Worm (Caenorhabditis elegans) whole organism, L3 larva: ENCODE measurements around the gene tag-321.
A peak's percentile ranks its signal among the peaks of the same experiment; 100 is the strongest.

Experiments
- R02D3.7 ChIP-seq: fragments of 150-350 bp; optimal IDR thresholded peaks from 2 replicates; lab custom pipeline; 2014; ENCODE audit warnings: missing biosample characterization, missing genetic modification characterization
- ZK546.5 ChIP-seq: sonication (generic microtip); optimal IDR thresholded peaks from 2 replicates; lab custom pipeline; 2017; ENCODE audit warnings: missing biosample characterization, missing genetic modification characterization
- ama-1 ChIP-seq: fragments of 150-350 bp; optimal IDR thresholded peaks from 2 replicates; lab custom pipeline; 2018
- ceh-28 ChIP-seq: fragments of 150-350 bp; optimal IDR thresholded peaks from 2 replicates; lab custom pipeline; 2014; ENCODE audit warnings: missing biosample characterization, missing genetic modification reagents, missing genetic modification characterization
- ceh-9 ChIP-seq: sonication (generic microtip); optimal IDR thresholded peaks from 2 replicates; lab custom pipeline; 2018; ENCODE audit warnings: missing biosample characterization, missing genetic modification characterization
- daf-12 ChIP-seq: fragments of 150-350 bp; optimal IDR thresholded peaks from 2 replicates; lab custom pipeline; 2014; ENCODE audit warnings: missing biosample characterization, missing genetic modification reagents, missing genetic modification characterization
- egl-27 ChIP-seq: sonication (generic microtip); optimal IDR thresholded peaks from 4 replicates; lab custom pipeline; 2017; ENCODE audit warnings: missing biosample characterization, missing genetic modification reagents, missing genetic modification characterization
- egl-5 ChIP-seq: fragments of 150-350 bp; optimal IDR thresholded peaks from 2 replicates; lab custom pipeline; 2017; ENCODE audit warnings: missing biosample characterization, missing genetic modification reagents, missing genetic modification characterization, inconsistent platforms
- elt-1 ChIP-seq: fragments of 150-350 bp; optimal IDR thresholded peaks from 2 replicates; lab custom pipeline; 2014; ENCODE audit warnings: missing biosample characterization, missing genetic modification characterization
- elt-2 ChIP-seq: sonication (generic microtip); optimal IDR thresholded peaks from 2 replicates; lab custom pipeline; 2016; ENCODE audit warnings: missing genetic modification reagents, mild to moderate bottlenecking, missing genetic modification characterization, missing compliant biosample characterization
- elt-3 ChIP-seq, 3 experiments: fragments of 150-350 bp in 1 of 3; sonication (generic microtip) in 2 of 3; optimal IDR thresholded peaks; 2 replicates in 2 of 3; 4 replicates in 1 of 3; lab custom pipeline; 2014 to 2017; ENCODE audit warnings: missing biosample characterization in 3 of 3, missing genetic modification characterization in 3 of 3
- eor-1 ChIP-seq, 2 experiments: fragments of 150-350 bp; optimal IDR thresholded peaks; 2 replicates each; lab custom pipeline; 2014 to 2018; ENCODE audit warnings: missing biosample characterization in 2 of 2, missing genetic modification characterization in 2 of 2
- fkh-10 ChIP-seq: sonication (generic microtip); optimal IDR thresholded peaks from 2 replicates; lab custom pipeline; 2017; ENCODE audit warnings: missing biosample characterization, missing genetic modification reagents, missing genetic modification characterization
- fkh-2 ChIP-seq: fragments of 150-350 bp; optimal IDR thresholded peaks from 2 replicates; lab custom pipeline; 2014; ENCODE audit warnings: missing biosample characterization, missing genetic modification reagents, missing genetic modification characterization
- fos-1 ChIP-seq: fragments of 150-350 bp; optimal IDR thresholded peaks from 2 replicates; lab custom pipeline; 2014; ENCODE audit warnings: missing biosample characterization, missing genetic modification characterization
- jun-1 ChIP-seq: fragments of 150-350 bp; optimal IDR thresholded peaks from 2 replicates; lab custom pipeline; 2014; ENCODE audit warnings: missing biosample characterization, missing genetic modification reagents, missing genetic modification characterization
- lin-39 ChIP-seq: fragments of 150-350 bp; optimal IDR thresholded peaks from 2 replicates; lab custom pipeline; 2018; ENCODE audit warnings: missing biosample characterization, missing genetic modification reagents, missing genetic modification characterization
- lsy-12 ChIP-seq: sonication (generic microtip); optimal IDR thresholded peaks from 2 replicates; lab custom pipeline; 2016; ENCODE audit warnings: mild to moderate bottlenecking, missing genetic modification characterization, missing compliant biosample characterization
- mdl-1 ChIP-seq: fragments of 150-350 bp; optimal IDR thresholded peaks from 2 replicates; lab custom pipeline; 2014; ENCODE audit warnings: missing biosample characterization, missing genetic modification characterization
- nfya-1 ChIP-seq: sonication (generic microtip); optimal IDR thresholded peaks from 2 replicates; lab custom pipeline; 2017; ENCODE audit warnings: missing genetic modification characterization, mild to moderate bottlenecking, missing compliant biosample characterization, antibody characterized with exemption, moderate library complexity; ENCODE audit not compliant: insufficient read depth
- nhr-11 ChIP-seq: fragments of 150-350 bp; optimal IDR thresholded peaks from 2 replicates; lab custom pipeline; 2014; ENCODE audit warnings: missing biosample characterization, missing genetic modification characterization
- nhr-12 ChIP-seq: fragments of 150-350 bp; optimal IDR thresholded peaks from 2 replicates; lab custom pipeline; 2014; ENCODE audit warnings: missing biosample characterization, missing genetic modification characterization
- nhr-23 ChIP-seq: fragments of 150-350 bp; optimal IDR thresholded peaks from 2 replicates; lab custom pipeline; 2014; ENCODE audit warnings: missing biosample characterization, missing genetic modification reagents, missing genetic modification characterization
- nhr-28 ChIP-seq: fragments of 150-350 bp; optimal IDR thresholded peaks from 2 replicates; lab custom pipeline; 2014; ENCODE audit warnings: missing biosample characterization, missing genetic modification characterization
- nhr-43 ChIP-seq: sonication (generic microtip); optimal IDR thresholded peaks from 2 replicates; lab custom pipeline; 2016; ENCODE audit warnings: mild to moderate bottlenecking, missing genetic modification characterization, missing compliant biosample characterization; ENCODE audit not compliant: poor library complexity, severe bottlenecking
- nhr-67 ChIP-seq: fragments of 150-350 bp; optimal IDR thresholded peaks from 2 replicates; lab custom pipeline; 2014; ENCODE audit warnings: missing biosample characterization, missing genetic modification characterization
- nhr-76 ChIP-seq: fragments of 150-350 bp; sonication (generic microtip); optimal IDR thresholded peaks from 5 replicates; lab custom pipeline; 2014; ENCODE audit warnings: missing biosample characterization, missing genetic modification characterization
- pha-4 ChIP-seq: fragments of 150-350 bp; optimal IDR thresholded peaks from 2 replicates; lab custom pipeline; 2014; ENCODE audit warnings: missing biosample characterization, missing genetic modification reagents, missing genetic modification characterization
- pqm-1 ChIP-seq: fragments of 150-350 bp; optimal IDR thresholded peaks from 2 replicates; lab custom pipeline; 2017; ENCODE audit warnings: missing biosample characterization, missing genetic modification characterization, inconsistent platforms
- sea-2 ChIP-seq: fragments of 150-350 bp; sonication (generic microtip); optimal IDR thresholded peaks from 4 replicates; lab custom pipeline; 2014; ENCODE audit warnings: missing biosample characterization, missing genetic modification reagents, missing genetic modification characterization
- skn-1 ChIP-seq: fragments of 150-350 bp; optimal IDR thresholded peaks from 2 replicates; lab custom pipeline; 2014; ENCODE audit warnings: missing biosample characterization, missing genetic modification characterization
- snpc-4 ChIP-seq: fragments of 150-350 bp; optimal IDR thresholded peaks from 2 replicates; lab custom pipeline; 2014; ENCODE audit warnings: missing biosample characterization, missing genetic modification characterization
- tbx-2 ChIP-seq: sonication (generic microtip); optimal IDR thresholded peaks from 2 replicates; lab custom pipeline; 2016; ENCODE audit warnings: mild to moderate bottlenecking, missing genetic modification characterization, missing compliant biosample characterization
- unc-39 ChIP-seq: sonication (generic microtip); optimal IDR thresholded peaks from 4 replicates; lab custom pipeline; 2017; ENCODE audit warnings: missing biosample characterization, missing genetic modification characterization
- unc-62 ChIP-seq: fragments of 150-350 bp; sonication (generic microtip); optimal IDR thresholded peaks from 4 replicates; lab custom pipeline; 2014; ENCODE audit warnings: missing biosample characterization, missing genetic modification reagents, missing genetic modification characterization
- zag-1 ChIP-seq: fragments of 150-350 bp; optimal IDR thresholded peaks from 2 replicates; lab custom pipeline; 2014; ENCODE audit warnings: missing biosample characterization, missing genetic modification characterization
- ztf-11 ChIP-seq: fragments of 150-350 bp; optimal IDR thresholded peaks from 2 replicates; lab custom pipeline; 2014; ENCODE audit warnings: missing biosample characterization, missing genetic modification characterization
- ztf-4 ChIP-seq: fragments of 150-350 bp; optimal IDR thresholded peaks from 2 replicates; lab custom pipeline; 2014; ENCODE audit warnings: missing biosample characterization, missing genetic modification characterization

Gene tag-321

DNA sequence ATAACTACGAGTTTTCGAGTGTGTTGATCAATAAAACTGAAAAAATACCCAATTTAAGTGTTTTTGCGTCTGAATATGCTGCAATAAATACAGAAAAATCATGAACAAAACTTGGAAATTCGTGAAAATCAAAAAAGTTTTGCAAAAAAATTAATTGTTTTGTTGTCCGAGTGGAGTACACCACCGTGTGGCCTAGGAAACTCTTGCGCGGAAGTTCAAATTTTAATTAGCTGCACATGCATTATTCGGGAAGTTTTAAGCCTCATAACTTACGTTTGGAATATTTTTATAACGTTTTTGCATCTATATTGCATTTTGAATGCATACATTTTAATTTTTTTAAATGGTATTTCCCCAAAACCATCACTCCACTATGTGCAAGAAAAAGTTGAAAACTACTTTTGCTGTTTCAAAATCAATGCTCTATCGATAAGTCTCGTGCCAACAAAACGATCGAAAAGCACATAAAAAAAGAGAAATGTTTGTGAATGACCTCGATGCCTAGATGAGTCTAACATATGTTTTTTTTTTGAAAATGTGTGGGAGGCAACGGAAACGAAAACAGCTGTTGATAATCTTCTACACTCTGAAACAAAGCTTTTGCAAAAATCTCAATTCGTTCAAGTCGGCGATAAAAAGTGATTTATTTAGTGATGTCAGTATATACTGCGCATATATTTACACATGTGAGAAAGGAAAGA, 32.9 kb upstream of the tag-321 start:
- TF ChIP-seq ama-1 (lab: Kevin White, UChicago): no peak
- no peak for TF ChIP-seq pqm-1 (tag; lab: Kevin White, UChicago)
- no peak for TF ChIP-seq unc-62 (GFP tag; lab: Kevin White, UChicago)
- no peak for TF ChIP-seq elt-2 (tag; lab: Kevin White, UChicago)
- no peak for TF ChIP-seq zag-1 (tag; lab: Kevin White, UChicago)
- TF ChIP-seq ZK546.5 (tag; lab: Kevin White, UChicago): no peak
- TF ChIP-seq egl-5 (tag; lab: Kevin White, UChicago): peak; percentile 80
- TF ChIP-seq pha-4 (tag; lab: Kevin White, UChicago): peak; percentile 4
- TF ChIP-seq fkh-10 (GFP tag; lab: Kevin White, UChicago): no peak
- no peak for TF ChIP-seq sea-2 (GFP tag; lab: Kevin White, UChicago)
- TF ChIP-seq skn-1 (tag; lab: Kevin White, UChicago): no peak
- TF ChIP-seq lsy-12 (tag; lab: Kevin White, UChicago): no peak
- peak; percentile 38 for TF ChIP-seq nhr-43 (tag; lab: Kevin White, UChicago)
- no peak for TF ChIP-seq R02D3.7 (tag; lab: Kevin White, UChicago)
- TF ChIP-seq nhr-11: no peak
- TF ChIP-seq fkh-2 (tag; lab: Kevin White, UChicago): no peak
- TF ChIP-seq nhr-67: no peak
- no peak for TF ChIP-seq mdl-1 (tag; lab: Kevin White, UChicago)
- no peak for TF ChIP-seq egl-27
- TF ChIP-seq daf-12 (tag; lab: Kevin White, UChicago): no peak
- no peak for TF ChIP-seq elt-1 (tag; lab: Kevin White, UChicago)
- TF ChIP-seq nfya-1: peak; percentile 11

DNA sequence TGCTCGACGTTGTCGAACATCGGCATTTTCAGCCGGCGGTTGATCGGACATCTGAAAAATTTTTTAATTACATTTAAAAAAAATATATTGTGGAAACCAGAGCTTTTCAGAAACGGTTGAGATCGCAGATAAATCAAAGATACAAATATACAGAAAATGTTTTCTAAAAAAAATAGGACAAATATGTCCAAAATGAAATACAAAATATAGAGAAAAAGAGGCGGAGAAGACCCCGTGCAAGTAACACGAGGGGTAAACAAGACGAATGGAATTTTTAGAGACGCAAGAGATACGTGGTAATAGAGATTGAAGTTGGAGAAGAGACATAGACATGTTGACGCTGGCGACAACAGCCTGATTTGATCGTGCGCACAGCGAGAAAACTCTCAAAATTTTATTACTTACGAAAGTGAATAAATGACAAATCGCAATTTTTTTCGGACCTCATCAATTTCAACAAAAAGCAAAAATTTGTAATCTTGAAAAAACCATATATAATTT, 32.1 kb upstream of the tag-321 start, which contains the start of gene cdgs-1:
Gene cdgs-1 (minus strand): TSS at position 51 of the 501 bp plus-strand sequence.
- TF ChIP-seq mdl-1 (tag; lab: Kevin White, UChicago) (peak; percentile 26), snpc-4 (tag; lab: Kevin White, UChicago) (peak; percentile 49), fkh-2 (tag; lab: Kevin White, UChicago) (peak; percentile 55), pqm-1 (tag; lab: Kevin White, UChicago) (peak; percentile 1), fkh-10 (GFP tag; lab: Kevin White, UChicago) (peak; percentile 72), nfya-1 (peak; percentile 69), egl-5 (tag; lab: Kevin White, UChicago) (peak; percentile 58), daf-12 (tag; lab: Kevin White, UChicago) (no peak), elt-2 (tag; lab: Kevin White, UChicago) (peak; percentile 27), ztf-4 (tag; lab: Kevin White, UChicago) (no peak), pha-4 (tag; lab: Kevin White, UChicago) (peak; percentile 84), nhr-67 (no peak)

- TF ChIP-seq ceh-28 (no peak), eor-1 (tag; optimal IDR thresholded peaks at IDR 0.05; lab: Kevin White, UChicago) (no peak), nhr-76 (no peak), zag-1 (tag; lab: Kevin White, UChicago) (no peak), nhr-23 (tag; lab: Kevin White, UChicago) (no peak), nhr-28 (tag; lab: Kevin White, UChicago) (no peak), nhr-11 (no peak), mdl-1 (tag; lab: Kevin White, UChicago) (no peak), jun-1 (no peak), egl-27 (no peak), lin-39 (no peak), ztf-4 (tag; lab: Kevin White, UChicago) (no peak)
Observed at ce11 chrIV:7812709-7813108, 29.1 kb upstream of the tag-321 start, which contains the start of gene zgpa-1. zgpa-1 (minus strand) TSS chrIV:7812809.

DNA sequence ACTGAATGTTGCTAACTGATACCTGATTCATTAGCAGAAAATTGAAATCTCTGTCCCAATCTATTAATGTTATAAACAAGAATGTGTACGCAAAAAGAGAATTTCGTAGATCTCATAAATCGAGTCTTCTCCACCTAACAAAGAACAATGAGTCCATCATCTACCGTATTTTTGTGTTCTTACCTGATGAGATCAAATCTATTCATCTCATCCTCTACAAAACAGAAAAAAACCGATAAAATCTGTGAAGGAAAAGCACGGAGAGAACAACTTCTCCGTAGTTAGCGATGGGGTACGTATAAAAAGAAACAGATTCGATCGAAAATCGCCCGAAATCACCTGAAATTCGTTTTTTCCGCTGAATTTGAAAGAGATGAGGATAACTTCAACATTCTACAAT, 24.9 kb upstream of the tag-321 start, which contains the start of gene C33H5.1:
Gene C33H5.1 (plus strand): TSS at position 330 of the 400 bp plus-strand sequence.
- TF ChIP-seq elt-1 (tag; lab: Kevin White, UChicago): peak; percentile 83
- no peak for TF ChIP-seq ceh-28

DNA sequence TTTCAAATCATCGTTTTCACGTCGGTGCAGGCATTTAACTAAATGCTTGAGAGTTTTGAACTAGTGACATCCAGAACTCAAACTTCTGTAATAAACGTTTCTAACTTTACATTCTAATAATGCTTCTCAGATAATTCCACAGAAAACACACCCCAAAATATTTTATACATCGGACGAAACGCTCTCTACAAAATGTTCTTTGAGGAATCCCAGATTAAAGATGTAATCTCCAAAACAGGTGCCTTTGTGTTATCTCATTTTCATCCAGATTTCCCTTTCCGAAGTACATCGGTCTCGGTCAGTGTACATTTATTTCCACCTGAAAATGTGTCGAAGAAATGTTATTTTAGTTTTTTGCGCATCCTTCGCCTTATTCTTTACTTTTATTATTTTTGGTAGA, 21.1 kb upstream of the tag-321 start, which contains the start of gene C33H5.2:
Gene C33H5.2 (plus strand): TSS at position 301 of the 400 bp plus-strand sequence.
- TF ChIP-seq fkh-10 (GFP tag; lab: Kevin White, UChicago) (no peak), tbx-2 (tag; lab: Kevin White, UChicago) (no peak), elt-2 (tag; lab: Kevin White, UChicago) (no peak), ceh-9 (tag; lab: Kevin White, UChicago) (no peak), ztf-11 (tag; lab: Kevin White, UChicago) (no peak), pha-4 (tag; lab: Kevin White, UChicago) (no peak), ceh-28 (no peak), nhr-76 (no peak), elt-3 (tag; optimal IDR thresholded peaks at IDR 0.05; lab: Kevin White, UChicago) (no peak), nhr-12 (tag; lab: Kevin White, UChicago) (no peak), ZK546.5 (tag; lab: Kevin White, UChicago) (no peak), fkh-2 (tag; lab: Kevin White, UChicago) (no peak), snpc-4 (tag; lab: Kevin White, UChicago) (no peak), unc-39 (no peak), fos-1 (no peak), nhr-67 (no peak), unc-62 (GFP tag; lab: Kevin White, UChicago) (no peak), zag-1 (tag; lab: Kevin White, UChicago) (no peak)
